Worm (Caenorhabditis elegans): Measurements from ENCODE around the gene nmur-3.

DNA sequence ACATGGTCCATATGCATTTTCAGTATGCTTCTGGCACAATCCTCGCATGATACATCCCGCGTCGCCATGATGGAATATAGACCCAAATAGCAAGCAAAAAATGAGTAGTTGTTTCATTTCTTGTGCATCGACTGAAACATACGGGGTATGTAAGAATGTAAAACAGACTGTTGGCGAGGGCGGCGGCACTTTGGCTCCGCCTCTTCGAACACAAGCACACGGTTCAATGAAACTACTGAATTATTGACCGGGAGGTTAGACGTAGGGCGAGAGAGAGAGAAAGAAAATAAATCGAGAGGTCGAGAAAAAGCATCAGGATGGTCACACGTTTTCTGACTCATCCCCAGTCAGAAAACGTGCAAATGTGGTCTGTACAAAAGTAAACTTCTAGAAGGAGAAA is 13.6 kb downstream of the nmur-3 start:
- TF ChIP-seq R02D3.7 (tag; optimal IDR thresholded peaks at IDR 0.05) (no peak), C34F6.9 (tag; optimal IDR thresholded peaks at IDR 0.05) (no peak), ama-1 (optimal IDR thresholded peaks at IDR 0.05) (no peak), nhr-25 (tag; optimal IDR thresholded peaks at IDR 0.05) (no peak), nhr-11 (tag; optimal IDR thresholded peaks at IDR 0.05) (no peak), mdl-1 (tag; optimal IDR thresholded peaks at IDR 0.05) (no peak), snpc-4 (tag; optimal IDR thresholded peaks at IDR 0.05) (no peak), gmeb-1 (tag; optimal IDR thresholded peaks at IDR 0.05) (no peak), unc-55 (GFP tag; optimal IDR thresholded peaks at IDR 0.05) (no peak), nhr-6 (tag; optimal IDR thresholded peaks at IDR 0.05) (no peak), lsy-2 (tag; optimal IDR thresholded peaks at IDR 0.05) (no peak), unc-62 (GFP tag; optimal IDR thresholded peaks at IDR 0.05) (no peak)

Data from whole organism, L2 larva.